Fruit fly (Drosophila melanogaster) Kc167 (cell line): ENCODE measurements around the gene Pp1alpha-96A.

ENCODE experiments used
- Myc ChIP-seq: fragments of >200 bp; optimal IDR thresholded peaks from 2 replicates; lab custom pipeline; 2017; ENCODE audit warnings: missing external identifiers
- psq ChIP-seq: fragments of >200 bp; optimal IDR thresholded peaks from 2 replicates; lab custom pipeline; 2017; ENCODE audit warnings: missing external identifiers

DNA sequence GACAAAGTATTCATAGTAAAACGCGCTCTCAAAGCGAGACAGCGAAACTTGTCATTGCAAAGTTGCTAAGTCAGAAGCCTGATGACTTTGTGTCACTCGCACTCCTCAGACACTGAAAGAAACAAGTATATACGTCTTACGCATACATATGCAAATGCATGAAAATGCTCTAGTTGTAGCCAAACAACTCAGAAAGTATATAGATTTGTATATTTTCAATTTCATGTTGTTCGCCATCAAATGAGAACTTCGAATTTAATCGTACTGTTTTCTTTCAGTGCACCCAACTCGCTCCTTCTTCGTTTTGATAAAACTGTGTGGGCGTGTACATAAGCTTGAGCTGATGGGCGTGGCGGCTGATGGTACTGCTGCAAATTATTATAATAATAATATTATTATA is 37.0 kb upstream of the Pp1alpha-96A start:
- no peak for TF ChIP-seq Myc
- no peak for TF ChIP-seq psq (lab: Kevin White, UChicago)
